Fruit fly (Drosophila melanogaster) whole organism, embryonic: ENCODE results near the gene SecCl.

Experiments
- CG1792 ChIP-seq: fragments of 200-800 bp; sonication (Bioruptor generic); optimal IDR thresholded peaks from 2 replicates; lab custom pipeline; 2016; ENCODE audit warnings: missing biosample characterization, missing genetic modification characterization
- CG18764 ChIP-seq: fragments of 200-800 bp; sonication (Bioruptor generic); optimal IDR thresholded peaks from 3 replicates; lab custom pipeline; 2016; ENCODE audit warnings: missing biosample characterization, missing genetic modification characterization
- H15 ChIP-seq: fragments of 200-800 bp; sonication (Bioruptor generic); IDR thresholded peaks from 3 replicates; pipeline ENCODE4 v1.3.6; 2022; ENCODE audit warnings: missing biosample characterization, missing genetic modification characterization
- cad ChIP-seq: fragments of >200 bp; optimal IDR thresholded peaks from 2 replicates; lab custom pipeline; 2017; ENCODE audit warnings: missing biosample characterization, missing genetic modification characterization
- disco-r ChIP-seq: fragments of 200-800 bp; sonication (Bioruptor generic); optimal IDR thresholded peaks from 2 replicates; lab custom pipeline; 2016; ENCODE audit warnings: missing biosample characterization, missing genetic modification characterization
- dmrt99B ChIP-seq: fragments of 200-800 bp; sonication (Bioruptor generic); optimal IDR thresholded peaks from 2 replicates; lab custom pipeline; 2018; ENCODE audit warnings: missing biosample characterization, mild to moderate bottlenecking, missing genetic modification characterization, moderate library complexity
- gro ChIP-seq: fragments of 200-800 bp; sonication (Bioruptor generic); optimal IDR thresholded peaks from 2 replicates; lab custom pipeline; 2016; ENCODE audit warnings: missing biosample characterization, missing genetic modification characterization
- lilli ChIP-seq: fragments of 200-800 bp; sonication (Bioruptor generic); optimal IDR thresholded peaks from 3 replicates; lab custom pipeline; 2016; ENCODE audit warnings: missing biosample characterization, missing genetic modification characterization
- sna ChIP-seq: fragments of 200-800 bp; sonication (Bioruptor generic); IDR thresholded peaks from 2 replicates; pipeline ENCODE4 v1.3.6; 2022; ENCODE audit warnings: missing biosample characterization, missing genetic modification characterization; ENCODE audit not compliant: partially characterized antibody

DNA sequence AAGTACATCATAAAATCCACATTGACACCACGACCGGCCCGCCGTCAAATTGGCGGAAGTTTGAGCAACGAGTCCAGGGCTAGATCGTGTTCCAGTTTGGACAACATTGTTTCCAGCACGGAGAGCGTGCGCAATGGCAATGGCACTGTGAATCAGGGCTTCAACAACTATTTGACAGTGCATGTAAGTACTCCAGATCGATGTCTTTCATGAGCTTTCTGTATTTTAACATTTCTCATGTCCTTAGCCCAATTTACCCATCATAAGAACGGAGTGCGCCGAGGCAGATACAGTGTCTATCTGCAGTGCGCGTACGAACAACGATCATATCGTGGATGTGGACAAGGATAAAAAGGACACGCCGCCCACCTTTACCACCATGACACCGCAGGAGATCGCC lies 4.0 kb downstream of the SecCl start:
- TF ChIP-seq lilli (GFP tag; lab: Kevin White, UChicago) (no peak), CG1792 (no peak), CG18764 (no peak), gro (GFP tag; lab: Kevin White, UChicago) (no peak), disco-r (GFP tag; lab: Kevin White, UChicago) (no peak), H15 (GFP tag; lab: Robert Waterston, UW) (no peak), sna (GFP tag; lab: Robert Waterston, UW) (no peak), dmrt99B (no peak), cad (GFP tag; lab: Kevin White, UChicago) (no peak)
